Fruit fly (Drosophila melanogaster): ENCODE data around the gene CG14015.

The CG14015 gene

dm6 chr2L:5539034-5539433, at the start of gene CG14015:
Gene CG14015, minus strand, starts transcription at chr2L:5539196.
- TF ChIP-seq CG4496 (GFP tag; IDR thresholded peaks at IDR 0.05) (no peak), EcR (GFP tag; optimal IDR thresholded peaks at IDR 0.05) (no peak), CG8159 (tag; optimal IDR thresholded peaks at IDR 0.05) (no peak), D1 (tag; optimal IDR thresholded peaks at IDR 0.05) (no peak), CG34367 (tag; optimal IDR thresholded peaks at IDR 0.05) (no peak), Ets98B (GFP tag; IDR thresholded peaks at IDR 0.05) (no peak), Pif1A (GFP tag; optimal IDR thresholded peaks at IDR 0.05) (no peak), CG14655 (GFP tag; optimal IDR thresholded peaks at IDR 0.05) (no peak)

- TF ChIP-seq CG14655 (GFP tag; optimal IDR thresholded peaks at IDR 0.05): no peak
- no peak for TF ChIP-seq D1 (tag; optimal IDR thresholded peaks at IDR 0.05)
- no peak for TF ChIP-seq CG9948 (tag; optimal IDR thresholded peaks at IDR 0.05)
- no peak for TF ChIP-seq CG15710 (tag; optimal IDR thresholded peaks at IDR 0.05)
- TF ChIP-seq Pif1B (GFP tag; optimal IDR thresholded peaks at IDR 0.05): no peak
- TF ChIP-seq CG17806 (tag; optimal IDR thresholded peaks at IDR 0.05): no peak
- no peak for TF ChIP-seq Pif1A (GFP tag; optimal IDR thresholded peaks at IDR 0.05)
- TF ChIP-seq rn (GFP tag; IDR thresholded peaks at IDR 0.05): no peak
- no peak for TF ChIP-seq Snoo (tag; optimal IDR thresholded peaks at IDR 0.05)
- no peak for TF ChIP-seq CG8159 (tag; optimal IDR thresholded peaks at IDR 0.05)
- no peak for TF ChIP-seq CG10348 (GFP tag; IDR thresholded peaks at IDR 0.05)
- TF ChIP-seq fd96Ca (GFP tag; IDR thresholded peaks at IDR 0.05): no peak
- no peak for TF ChIP-seq Ets98B (GFP tag; IDR thresholded peaks at IDR 0.05)
- TF ChIP-seq CG34367 (tag; optimal IDR thresholded peaks at IDR 0.05): no peak
- TF ChIP-seq CG32121 (GFP tag; IDR thresholded peaks at IDR 0.05): no peak
- no peak for TF ChIP-seq gl (tag; optimal IDR thresholded peaks at IDR 0.05)
- TF ChIP-seq CG8301 (tag; optimal IDR thresholded peaks at IDR 0.05): no peak
- no peak for TF ChIP-seq EcR (GFP tag; optimal IDR thresholded peaks at IDR 0.05)
Measured at dm6 chr2L:5588314-5588713, 49.3 kb upstream of the CG14015 start, which contains the start of gene CG7251. Gene CG7251, minus strand, starts transcription at chr2L:5588414.

- TF ChIP-seq Ets98B (GFP tag; IDR thresholded peaks at IDR 0.05) (no peak), CG10348 (GFP tag; IDR thresholded peaks at IDR 0.05) (no peak)
Measured at dm6 chr2L:5581016-5581415, 42.0 kb upstream of the CG14015 start, which contains the start of gene CG14011. Gene CG14011, minus strand, starts transcription at chr2L:5581116.

dm6 chr2L:5569503-5569902, 30.5 kb upstream of the CG14015 start:
- TF ChIP-seq CG14655 (GFP tag; optimal IDR thresholded peaks at IDR 0.05): peak; percentile 48
- no peak for TF ChIP-seq CG17806 (tag; optimal IDR thresholded peaks at IDR 0.05)
- TF ChIP-seq CG34367 (tag; optimal IDR thresholded peaks at IDR 0.05): no peak
- peak; percentile 43; the same call in 1 of the 2 replicates for TF ChIP-seq Ets98B (GFP tag; IDR thresholded peaks at IDR 0.05)
- TF ChIP-seq CG9948 (tag; optimal IDR thresholded peaks at IDR 0.05): no peak
- peak; percentile 26 for TF ChIP-seq Pif1B (GFP tag; optimal IDR thresholded peaks at IDR 0.05)
- no peak for TF ChIP-seq Snoo (tag; optimal IDR thresholded peaks at IDR 0.05)
- no peak for TF ChIP-seq CG8301 (tag; optimal IDR thresholded peaks at IDR 0.05)
- TF ChIP-seq EcR (GFP tag; optimal IDR thresholded peaks at IDR 0.05): no peak
- TF ChIP-seq fd96Ca (GFP tag; IDR thresholded peaks at IDR 0.05): peak; percentile 49; the same call in 2 of the 3 replicates
- TF ChIP-seq CG12605 (GFP tag; IDR thresholded peaks at IDR 0.05): no peak
- no peak for TF ChIP-seq CG13204 (GFP tag; optimal IDR thresholded peaks at IDR 0.05)
- peak; percentile 30 for TF ChIP-seq Pif1A (GFP tag; optimal IDR thresholded peaks at IDR 0.05)
- TF ChIP-seq rn (GFP tag; IDR thresholded peaks at IDR 0.05): no peak
- TF ChIP-seq CG32121 (GFP tag; IDR thresholded peaks at IDR 0.05): no peak
- no peak for TF ChIP-seq CG4496 (GFP tag; IDR thresholded peaks at IDR 0.05)
- peak; percentile 62 for TF ChIP-seq CG8159 (tag; optimal IDR thresholded peaks at IDR 0.05)
- TF ChIP-seq gl (tag; optimal IDR thresholded peaks at IDR 0.05): no peak
- no peak for TF ChIP-seq CG10348 (GFP tag; IDR thresholded peaks at IDR 0.05)
- no peak for TF ChIP-seq D1 (tag; optimal IDR thresholded peaks at IDR 0.05)
- TF ChIP-seq CG15710 (tag; optimal IDR thresholded peaks at IDR 0.05): peak; percentile 57

- peak; percentile 63 for TF ChIP-seq CG8301 (tag; optimal IDR thresholded peaks at IDR 0.05)
- no peak for TF ChIP-seq D1 (tag; optimal IDR thresholded peaks at IDR 0.05)
- peak; percentile 60 for TF ChIP-seq CG17806 (tag; optimal IDR thresholded peaks at IDR 0.05)
- TF ChIP-seq CG12605 (GFP tag; IDR thresholded peaks at IDR 0.05): peak; percentile 81
- TF ChIP-seq Pif1B (GFP tag; optimal IDR thresholded peaks at IDR 0.05): peak; percentile 0
- peak; percentile 89 for TF ChIP-seq CG4496 (GFP tag; IDR thresholded peaks at IDR 0.05)
- no peak for TF ChIP-seq EcR (GFP tag; optimal IDR thresholded peaks at IDR 0.05)
- peak; percentile 57 for TF ChIP-seq CG9948 (tag; optimal IDR thresholded peaks at IDR 0.05)
- TF ChIP-seq CG32121 (GFP tag; IDR thresholded peaks at IDR 0.05): peak; percentile 72; the same call in 1 of the 2 replicates
- TF ChIP-seq Ets98B (GFP tag; IDR thresholded peaks at IDR 0.05): peak; percentile 84
- no peak for TF ChIP-seq CG10348 (GFP tag; IDR thresholded peaks at IDR 0.05)
- TF ChIP-seq CG8159 (tag; optimal IDR thresholded peaks at IDR 0.05): peak; percentile 71
- peak; percentile 40; the same call in 1 of the 2 replicates for TF ChIP-seq rn (GFP tag; IDR thresholded peaks at IDR 0.05)
- TF ChIP-seq CG14655 (GFP tag; optimal IDR thresholded peaks at IDR 0.05): peak; percentile 63
- no peak for TF ChIP-seq Snoo (tag; optimal IDR thresholded peaks at IDR 0.05)
- TF ChIP-seq CG15710 (tag; optimal IDR thresholded peaks at IDR 0.05): peak; percentile 64
- TF ChIP-seq fd96Ca (GFP tag; IDR thresholded peaks at IDR 0.05): peak; percentile 44; the same call in 1 of the 3 replicates
- TF ChIP-seq CG13204 (GFP tag; optimal IDR thresholded peaks at IDR 0.05): no peak
- TF ChIP-seq gl (tag; optimal IDR thresholded peaks at IDR 0.05): no peak
- peak; percentile 20 for TF ChIP-seq Pif1A (GFP tag; optimal IDR thresholded peaks at IDR 0.05)
- peak; percentile 30 for TF ChIP-seq CG34367 (tag; optimal IDR thresholded peaks at IDR 0.05)
Measured at dm6 chr2L:5567103-5567502, 28.1 kb upstream of the CG14015 start.

dm6 chr2L:5558809-5559392, 19.9 kb upstream of the CG14015 start, which contains the start of gene GluRIIB:
Gene GluRIIB, plus strand, starts transcription at chr2L:5559342.
- TF ChIP-seq fd96Ca (GFP tag; IDR thresholded peaks at IDR 0.05) (no peak), Pif1A (GFP tag; optimal IDR thresholded peaks at IDR 0.05) (no peak), CG14655 (GFP tag; optimal IDR thresholded peaks at IDR 0.05) (peak; percentile 20), Ets98B (GFP tag; IDR thresholded peaks at IDR 0.05) (no peak), rn (GFP tag; IDR thresholded peaks at IDR 0.05) (no peak), CG12605 (GFP tag; IDR thresholded peaks at IDR 0.05) (no peak), gl (tag; optimal IDR thresholded peaks at IDR 0.05) (no peak), CG4496 (GFP tag; IDR thresholded peaks at IDR 0.05) (no peak)
